Worm (Caenorhabditis elegans): ENCODE measurements around the gene K12H4.3.

The K12H4.3 gene

ce11 chrIII:8051838-8052237, 6.0 kb downstream of the K12H4.3 start:
- TF ChIP-seq alr-1 (tag; optimal IDR thresholded peaks at IDR 0.05) (no peak), ceh-82 (tag; optimal IDR thresholded peaks at IDR 0.05) (no peak), lin-13 (GFP tag; optimal IDR thresholded peaks at IDR 0.05) (no peak), nhr-129 (tag; optimal IDR thresholded peaks at IDR 0.05) (no peak), lin-11 (tag; optimal IDR thresholded peaks at IDR 0.05) (no peak), mdl-1 (tag; optimal IDR thresholded peaks at IDR 0.05) (no peak), nhr-6 (tag; optimal IDR thresholded peaks at IDR 0.05) (no peak), lsy-2 (tag; optimal IDR thresholded peaks at IDR 0.05) (no peak), nhr-21 (tag; optimal IDR thresholded peaks at IDR 0.05) (no peak), ztf-1 (GFP tag; conservative IDR thresholded peaks at IDR 0.05) (no peak), F13H6.1 (tag; optimal IDR thresholded peaks at IDR 0.05) (no peak), nhr-10 (tag; optimal IDR thresholded peaks at IDR 0.05) (no peak)

ce11 chrIII:8061114-8061513, 15.3 kb downstream of the K12H4.3 start:
- TF ChIP-seq lsy-2 (tag; optimal IDR thresholded peaks at IDR 0.05) = peak in 1 of 2 experiments; percentile 12
- TF ChIP-seq ztf-4 (tag; optimal IDR thresholded peaks at IDR 0.05) = no peak

- TF ChIP-seq sma-3 (GFP tag; optimal IDR thresholded peaks at IDR 0.05) = no peak
- no peak for TF ChIP-seq skn-1 (tag; optimal IDR thresholded peaks at IDR 0.05)
- TF ChIP-seq ztf-4 (tag; optimal IDR thresholded peaks at IDR 0.05) = no peak
- no peak for TF ChIP-seq ama-1 (optimal IDR thresholded peaks at IDR 0.05)
- TF ChIP-seq nhr-12 (tag; optimal IDR thresholded peaks at IDR 0.05) = no peak
- no peak for TF ChIP-seq nhr-77 (tag; optimal IDR thresholded peaks at IDR 0.05)
These were observed 17.8 kb downstream of the K12H4.3 start for ce11 chrIII:8063659-8064058.

- TF ChIP-seq nhr-12 (tag; optimal IDR thresholded peaks at IDR 0.05) = no peak
- peak in 1 of 2 experiments; percentile 42 for TF ChIP-seq lsy-2 (tag; optimal IDR thresholded peaks at IDR 0.05)
These were observed 19.3 kb downstream of the K12H4.3 start for ce11 chrIII:8065101-8065500.

ce11 chrIII:8066989-8067388, 21.2 kb downstream of the K12H4.3 start, which contains the start of gene pros-1:
TSS of gene pros-1 (plus strand) at chrIII:8067289.
- TF ChIP-seq sma-3 (GFP tag; optimal IDR thresholded peaks at IDR 0.05) (no peak), mab-5 (tag; optimal IDR thresholded peaks at IDR 0.05) (no peak), F13H6.1 (tag; optimal IDR thresholded peaks at IDR 0.05) (no peak), snpc-4 (tag; optimal IDR thresholded peaks at IDR 0.05) (no peak), aly-2 (tag; optimal IDR thresholded peaks at IDR 0.05) (no peak), egl-27 (tag; optimal IDR thresholded peaks at IDR 0.05) (no peak), alr-1 (tag; optimal IDR thresholded peaks at IDR 0.05) (no peak), nhr-129 (tag; optimal IDR thresholded peaks at IDR 0.05) (no peak), skn-1 (tag; optimal IDR thresholded peaks at IDR 0.05) (no peak), ceh-16 (tag; optimal IDR thresholded peaks at IDR 0.05) (no peak), nhr-23 (tag; optimal IDR thresholded peaks at IDR 0.05) (no peak), unc-62 (GFP tag; optimal IDR thresholded peaks at IDR 0.05) (no peak), zag-1 (tag; optimal IDR thresholded peaks at IDR 0.05) (no peak), nhr-25 (tag; optimal IDR thresholded peaks at IDR 0.05) (no peak), nhr-237 (tag; optimal IDR thresholded peaks at IDR 0.05) (no peak)

ce11 chrIII:8067798-8068197, 22.0 kb downstream of the K12H4.3 start:
- TF ChIP-seq nhr-21 (tag; optimal IDR thresholded peaks at IDR 0.05) = no peak
- no peak for TF ChIP-seq ztf-1 (GFP tag; conservative IDR thresholded peaks at IDR 0.05)
- no peak for TF ChIP-seq mbf-1 (tag; optimal IDR thresholded peaks at IDR 0.05)
- no peak for TF ChIP-seq nhr-10 (tag; optimal IDR thresholded peaks at IDR 0.05)
- no peak for TF ChIP-seq lsy-2 (tag; optimal IDR thresholded peaks at IDR 0.05)
- TF ChIP-seq nhr-129 (tag; optimal IDR thresholded peaks at IDR 0.05) = no peak
- no peak for TF ChIP-seq blmp-1 (tag; optimal IDR thresholded peaks at IDR 0.05; ENCODE audit: insufficient read depth)
- no peak for TF ChIP-seq gmeb-1 (tag; optimal IDR thresholded peaks at IDR 0.05)
- no peak for TF ChIP-seq C34F6.9 (tag; optimal IDR thresholded peaks at IDR 0.05)

- no peak for TF ChIP-seq R02D3.7 (tag; optimal IDR thresholded peaks at IDR 0.05)
- peak; percentile 38 for TF ChIP-seq snpc-4 (tag; optimal IDR thresholded peaks at IDR 0.05)
- no peak for TF ChIP-seq lsy-2 (tag; optimal IDR thresholded peaks at IDR 0.05)
- TF ChIP-seq nhr-129 (tag; optimal IDR thresholded peaks at IDR 0.05) = peak; percentile 6
- no peak for TF ChIP-seq nhr-25 (tag; optimal IDR thresholded peaks at IDR 0.05)
- TF ChIP-seq F13H6.1 (tag; optimal IDR thresholded peaks at IDR 0.05) = no peak
These were observed 23.4 kb downstream of the K12H4.3 start for ce11 chrIII:8069206-8069605.

Measured in whole organism, L2 larva.